Fruit fly (Drosophila melanogaster) Kc167 (cell line): ENCODE results near the gene slp2.

Experiments
- Sin3A ChIP-seq: fragments of >200 bp; optimal IDR thresholded peaks from 2 replicates; lab custom pipeline; 2018; ENCODE audit warnings: missing external identifiers
- h ChIP-seq: fragments of >200 bp; optimal IDR thresholded peaks from 3 replicates; lab custom pipeline; 2018; ENCODE audit warnings: missing external identifiers
- insv ChIP-seq: fragments of >200 bp; optimal IDR thresholded peaks from 3 replicates; lab custom pipeline; 2018; ENCODE audit warnings: missing external identifiers
- psq ChIP-seq: fragments of >200 bp; optimal IDR thresholded peaks from 2 replicates; lab custom pipeline; 2017; ENCODE audit warnings: missing external identifiers
- ttk ChIP-seq: sonication (Bioruptor generic); optimal IDR thresholded peaks from 2 replicates; lab custom pipeline; 2017; ENCODE audit warnings: missing external identifiers

DNA sequence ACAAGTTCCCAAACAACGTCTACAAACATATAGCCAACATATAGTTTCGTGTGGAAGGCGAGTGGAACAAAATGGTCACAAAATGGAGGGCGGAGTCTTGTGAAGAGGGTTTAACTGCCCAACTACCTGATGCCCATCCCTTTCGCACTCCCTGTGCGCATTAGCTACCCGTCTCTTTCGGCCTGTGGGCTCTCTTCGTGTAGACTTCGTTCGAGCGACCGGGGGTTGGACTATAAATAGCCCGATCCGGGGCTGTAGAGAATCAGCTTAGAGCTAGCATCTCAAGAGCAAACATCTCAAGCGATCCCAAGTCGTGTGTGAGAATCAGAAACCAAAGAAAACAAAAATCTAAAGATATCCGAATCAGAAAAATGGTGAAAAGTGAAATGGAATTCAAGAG lies 11.2 kb upstream of the slp2 start, which contains the start of gene slp1:
- TF ChIP-seq h (no peak), psq (lab: Kevin White, UChicago) (no peak), insv (lab: Kevin White, UChicago) (no peak), ttk (no peak), Sin3A (lab: Kevin White, UChicago) (no peak)
